Worm (Caenorhabditis elegans) whole organism, L4 larva: Measurements from ENCODE around the gene syx-16.

Experiments
- D1046.2 ChIP-seq: fragments of 200-800 bp; sonication (Bioruptor generic); IDR thresholded peaks from 2 replicates; pipeline ENCODE4 v1.3.6; 2022; ENCODE audit warnings: missing genetic modification characterization, missing compliant biosample characterization
- F10B5.3 ChIP-seq: sonication (generic microtip); optimal IDR thresholded peaks from 2 replicates; lab custom pipeline; 2016; ENCODE audit warnings: mild to moderate bottlenecking, missing genetic modification characterization, missing compliant biosample characterization
- F37D6.2 ChIP-seq: sonication (generic microtip); optimal IDR thresholded peaks from 2 replicates; lab custom pipeline; 2016; ENCODE audit warnings: mild to moderate bottlenecking, missing genetic modification characterization, missing compliant biosample characterization
- F44E2.7 ChIP-seq: fragments of 200-800 bp; sonication (Bioruptor generic); IDR thresholded peaks from 2 replicates; pipeline ENCODE4 v2.1.2; 2022; ENCODE audit warnings: missing genetic modification characterization, missing compliant biosample characterization
- Y105C5A.15 ChIP-seq: fragments of 200-800 bp; sonication (Bioruptor generic); IDR thresholded peaks from 2 replicates; pipeline ENCODE4 v1.3.6; 2022; ENCODE audit warnings: missing genetic modification characterization, missing compliant biosample characterization
- Y48G9A.11 ChIP-seq: fragments of 200-800 bp; sonication (Bioruptor generic); IDR thresholded peaks from 2 replicates; pipeline ENCODE4 v1.3.6; 2022; ENCODE audit warnings: missing genetic modification reagents, missing genetic modification characterization, missing compliant biosample characterization
- Y75B8A.6 ChIP-seq: fragments of 200-800 bp; sonication (Bioruptor generic); IDR thresholded peaks from 2 replicates; pipeline ENCODE4 v1.3.6; 2022; ENCODE audit warnings: missing genetic modification reagents, missing genetic modification characterization, missing compliant biosample characterization
- aly-2 ChIP-seq: sonication (generic microtip); optimal IDR thresholded peaks from 2 replicates; lab custom pipeline; 2018; ENCODE audit warnings: missing biosample characterization, missing genetic modification characterization
- ama-1 ChIP-seq: fragments of 150-350 bp; optimal IDR thresholded peaks from 2 replicates; lab custom pipeline; 2014; ENCODE audit warnings: inconsistent platforms, mixed read lengths
- ceh-44 ChIP-seq: fragments of 200-800 bp; sonication (Bioruptor generic); IDR thresholded peaks from 2 replicates; pipeline ENCODE4 v1.3.6; 2022; ENCODE audit warnings: missing genetic modification reagents, missing genetic modification characterization, missing compliant biosample characterization
- ceh-82 ChIP-seq: sonication (generic microtip); optimal IDR thresholded peaks from 2 replicates; lab custom pipeline; 2017; ENCODE audit warnings: missing biosample characterization, missing genetic modification characterization
- cey-2 ChIP-seq: sonication (generic microtip); optimal IDR thresholded peaks from 3 replicates; lab custom pipeline; 2017; ENCODE audit warnings: missing genetic modification characterization, mild to moderate bottlenecking, missing compliant biosample characterization, antibody characterized with exemption, borderline replicate concordance; ENCODE audit not compliant: insufficient read depth
- daf-12 ChIP-seq: fragments of 150-350 bp; optimal IDR thresholded peaks from 2 replicates; lab custom pipeline; 2014; ENCODE audit warnings: missing biosample characterization, missing genetic modification reagents, missing genetic modification characterization
- daf-19 ChIP-seq: fragments of 200-800 bp; sonication (Bioruptor generic); conservative IDR thresholded peaks from 2 replicates; pipeline ENCODE4 v1.3.6; 2022; ENCODE audit warnings: missing genetic modification characterization, missing compliant biosample characterization
- daf-8 ChIP-seq: fragments of 200-800 bp; sonication (Bioruptor generic); IDR thresholded peaks from 2 replicates; pipeline ENCODE4 v1.3.6; 2022; ENCODE audit warnings: missing genetic modification characterization, missing compliant biosample characterization
- dmd-6 ChIP-seq: fragments of 200-800 bp; sonication (Bioruptor generic); IDR thresholded peaks from 2 replicates; pipeline ENCODE4 v1.3.6; 2022; ENCODE audit warnings: missing genetic modification reagents, missing genetic modification characterization, missing compliant biosample characterization
- dmd-8 ChIP-seq: fragments of 200-800 bp; sonication (Bioruptor generic); IDR thresholded peaks from 2 replicates; pipeline ENCODE4 v1.3.6; 2022; ENCODE audit warnings: missing genetic modification characterization, missing compliant biosample characterization
- dmd-9 ChIP-seq: fragments of 200-800 bp; sonication (Bioruptor generic); IDR thresholded peaks from 2 replicates; pipeline ENCODE4 v1.3.6; 2022; ENCODE audit warnings: missing genetic modification reagents, missing genetic modification characterization, missing compliant biosample characterization
- dve-1 ChIP-seq: sonication (generic microtip); optimal IDR thresholded peaks from 2 replicates; lab custom pipeline; 2017; ENCODE audit warnings: antibody characterized with exemption, mild to moderate bottlenecking, missing genetic modification characterization, missing compliant biosample characterization; ENCODE audit not compliant: insufficient read depth
- egl-27 ChIP-seq: sonication (generic microtip); optimal IDR thresholded peaks from 3 replicates; lab custom pipeline; 2017; ENCODE audit warnings: missing biosample characterization, missing genetic modification reagents, missing genetic modification characterization
- fos-1 ChIP-seq: fragments of 150-350 bp; optimal IDR thresholded peaks from 2 replicates; lab custom pipeline; 2014; ENCODE audit warnings: missing biosample characterization, missing genetic modification characterization
- hlh-30 ChIP-seq: sonication (generic microtip); optimal IDR thresholded peaks from 2 replicates; lab custom pipeline; 2017; ENCODE audit warnings: antibody characterized with exemption, mild to moderate bottlenecking, missing genetic modification characterization, missing compliant biosample characterization; ENCODE audit not compliant: insufficient read depth
- hmg-1.1 ChIP-seq: fragments of 200-800 bp; sonication (Bioruptor generic); IDR thresholded peaks from 2 replicates; pipeline ENCODE4 v1.3.6; 2022; ENCODE audit warnings: missing genetic modification reagents, missing genetic modification characterization, missing compliant biosample characterization
- lin-1 ChIP-seq: fragments of 200-800 bp; sonication (Bioruptor generic); IDR thresholded peaks from 2 replicates; pipeline ENCODE4 v1.3.6; 2022; ENCODE audit warnings: missing genetic modification reagents, missing genetic modification characterization, missing compliant biosample characterization
- lin-29 ChIP-seq: fragments of 200-800 bp; sonication (Bioruptor generic); IDR thresholded peaks from 2 replicates; pipeline ENCODE4 v1.3.6; 2022; ENCODE audit warnings: missing genetic modification reagents, missing genetic modification characterization, missing compliant biosample characterization
- lin-38 ChIP-seq: fragments of 200-800 bp; sonication (Bioruptor generic); IDR thresholded peaks from 2 replicates; pipeline ENCODE4 v1.3.6; 2022; ENCODE audit warnings: missing genetic modification reagents, missing genetic modification characterization, missing compliant biosample characterization
- lir-3 ChIP-seq: sonication (generic microtip); optimal IDR thresholded peaks from 2 replicates; lab custom pipeline; 2016; ENCODE audit warnings: mild to moderate bottlenecking, missing genetic modification characterization, missing compliant biosample characterization
- madf-9 ChIP-seq: fragments of 200-800 bp; sonication (Bioruptor generic); conservative IDR thresholded peaks from 2 replicates; pipeline ENCODE4 v1.3.6; 2022; ENCODE audit warnings: missing genetic modification reagents, missing genetic modification characterization, missing compliant biosample characterization
- mes-2 ChIP-seq: sonication (generic microtip); optimal IDR thresholded peaks from 2 replicates; lab custom pipeline; 2016; ENCODE audit warnings: missing genotype, mild to moderate bottlenecking, missing genetic modification characterization, missing compliant biosample characterization; ENCODE audit not compliant: poor library complexity, severe bottlenecking
- nhr-102 ChIP-seq: sonication (generic microtip); optimal IDR thresholded peaks from 2 replicates; lab custom pipeline; 2016; ENCODE audit warnings: mild to moderate bottlenecking, missing genetic modification characterization, moderate library complexity, missing compliant biosample characterization
- nhr-25 ChIP-seq: sonication (generic microtip); optimal IDR thresholded peaks from 2 replicates; lab custom pipeline; 2017; ENCODE audit warnings: missing genetic modification characterization, mild to moderate bottlenecking, missing compliant biosample characterization, antibody characterized with exemption, moderate library complexity, borderline replicate concordance; ENCODE audit not compliant: insufficient read depth
- nhr-42 ChIP-seq: fragments of 200-800 bp; sonication (Bioruptor generic); IDR thresholded peaks from 2 replicates; pipeline ENCODE4 v1.3.6; 2022; ENCODE audit warnings: missing genetic modification characterization, missing compliant biosample characterization
- nhr-48 ChIP-seq: sonication (generic microtip); optimal IDR thresholded peaks from 2 replicates; lab custom pipeline; 2016; ENCODE audit warnings: mild to moderate bottlenecking, missing genetic modification characterization, missing compliant biosample characterization
- nhr-6 ChIP-seq: fragments of 150-350 bp; optimal IDR thresholded peaks from 2 replicates; lab custom pipeline; 2014; ENCODE audit warnings: missing biosample characterization, missing genetic modification characterization
- nhr-76 ChIP-seq: fragments of 150-350 bp; optimal IDR thresholded peaks from 2 replicates; lab custom pipeline; 2014; ENCODE audit warnings: missing biosample characterization, missing genetic modification characterization
- nhr-77 ChIP-seq: fragments of 150-350 bp; optimal IDR thresholded peaks from 2 replicates; lab custom pipeline; 2014; ENCODE audit warnings: missing biosample characterization, missing genetic modification characterization
- pha-4 ChIP-seq, 2 experiments: fragments of 150-350 bp in 1 of 2; fragments of 200-800 bp in 1 of 2; sonication (Bioruptor generic) in 1 of 2; IDR thresholded peaks in 1 of 2; optimal IDR thresholded peaks in 1 of 2; 2 replicates each; pipeline versions ENCODE4 v1.3.6 to Lab custom; 2014 to 2022; ENCODE audit warnings: missing genetic modification characterization in 2 of 2, missing genetic modification reagents in 2 of 2, missing biosample characterization in 1 of 2, missing compliant biosample characterization in 1 of 2
- pqm-1 ChIP-seq: sonication (generic microtip); optimal IDR thresholded peaks from 2 replicates; lab custom pipeline; 2017; ENCODE audit warnings: missing biosample characterization, missing genetic modification characterization
- rbr-2 ChIP-seq: sonication (generic microtip); optimal IDR thresholded peaks from 2 replicates; lab custom pipeline; 2016; ENCODE audit warnings: missing genotype, missing genetic modification characterization, missing compliant biosample characterization
- saeg-2 ChIP-seq: fragments of 200-800 bp; sonication (Bioruptor generic); IDR thresholded peaks from 2 replicates; pipeline ENCODE4 v1.3.6; 2022; ENCODE audit warnings: missing genetic modification reagents, missing genetic modification characterization, missing compliant biosample characterization
- sdz-12 ChIP-seq: fragments of 200-800 bp; sonication (Bioruptor generic); optimal IDR thresholded peaks from 2 replicates; lab custom pipeline; 2018; ENCODE audit warnings: mild to moderate bottlenecking, missing genetic modification characterization, missing compliant biosample characterization
- snpc-1.2 ChIP-seq: fragments of 200-800 bp; sonication (Bioruptor generic); IDR thresholded peaks from 2 replicates; pipeline ENCODE4 v1.3.6; 2022; ENCODE audit warnings: missing genetic modification reagents, missing genetic modification characterization, missing compliant biosample characterization
- snpc-4 ChIP-seq: fragments of 150-350 bp; optimal IDR thresholded peaks from 2 replicates; lab custom pipeline; 2014; ENCODE audit warnings: missing biosample characterization, missing genetic modification characterization
- tra-1 ChIP-seq: fragments of 200-800 bp; sonication (Bioruptor generic); IDR thresholded peaks from 2 replicates; pipeline ENCODE4 v1.3.6; 2022; ENCODE audit warnings: missing genetic modification reagents, missing genetic modification characterization, missing compliant biosample characterization
- unc-39 ChIP-seq: sonication (generic microtip); optimal IDR thresholded peaks from 2 replicates; lab custom pipeline; 2017; ENCODE audit warnings: missing biosample characterization, missing genetic modification characterization
- zag-1 ChIP-seq: fragments of 150-350 bp; optimal IDR thresholded peaks from 2 replicates; lab custom pipeline; 2014; ENCODE audit warnings: missing biosample characterization, missing genetic modification characterization
- zfp-2 ChIP-seq: sonication (generic microtip); optimal IDR thresholded peaks from 2 replicates; lab custom pipeline; 2016; ENCODE audit warnings: mild to moderate bottlenecking, missing genetic modification characterization, missing compliant biosample characterization
- ztf-11 ChIP-seq: fragments of 150-350 bp; optimal IDR thresholded peaks from 2 replicates; lab custom pipeline; 2014; ENCODE audit warnings: missing biosample characterization, missing genetic modification characterization
- ztf-7 ChIP-seq: fragments of 150-350 bp; optimal IDR thresholded peaks from 2 replicates; lab custom pipeline; 2014; ENCODE audit warnings: missing biosample characterization, missing genetic modification characterization

syx-16 gene

DNA sequence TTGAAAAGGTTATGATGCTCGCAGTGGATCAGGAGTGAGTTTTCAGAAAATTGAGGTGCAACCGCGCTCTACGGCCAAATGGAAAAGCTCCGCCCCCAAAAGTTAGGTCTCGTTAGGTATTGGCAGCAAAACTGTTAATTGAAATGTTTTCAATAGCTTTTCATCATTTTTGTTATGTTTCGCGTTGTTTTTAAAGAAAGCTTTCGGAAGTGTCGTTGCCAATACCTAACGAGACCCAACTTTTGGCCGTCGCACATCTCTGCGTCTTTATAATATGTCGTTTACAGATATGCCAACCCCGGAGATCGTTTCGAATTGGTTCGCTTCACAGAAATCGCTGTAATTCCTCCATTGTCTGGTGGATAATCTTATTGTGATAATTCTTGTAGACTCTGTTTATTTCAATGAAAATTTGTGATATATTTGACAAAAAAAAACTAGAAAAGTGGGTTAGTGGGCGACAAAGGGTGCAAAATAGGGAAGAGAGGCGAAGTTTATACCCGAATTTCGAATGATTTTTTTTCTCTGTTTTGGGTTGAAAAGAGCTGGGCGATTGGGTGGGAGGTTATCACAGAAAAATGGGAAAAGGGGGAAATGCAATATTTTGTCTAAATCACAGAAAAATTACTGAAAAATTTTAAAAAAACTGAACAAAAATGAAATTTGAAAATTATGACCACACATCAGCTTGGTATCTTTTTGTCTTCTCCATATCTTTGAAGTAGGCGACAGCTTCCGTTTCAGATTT lies 12.4 kb downstream of the syx-16 start:
- TF ChIP-seq madf-9 (GFP tag; lab: Robert Waterston, UW) (peak; percentile 61), pha-4 (GFP tag; IDR thresholded peaks at IDR 0.05; lab: Robert Waterston, UW) (no peak; the same call in none of the 2 replicates), pha-4 (tag; optimal IDR thresholded peaks at IDR 0.05; lab: Kevin White, UChicago) (no peak), lin-1 (GFP tag; lab: Robert Waterston, UW) (no peak; the same call in 1 of the 2 replicates), D1046.2 (no peak), nhr-42 (0 out of 2 replicates have a peak, but pooled peaks have one; percentile 4), Y105C5A.15 (no peak), F44E2.7 (GFP tag; lab: Robert Waterston, UW) (no peak), snpc-4 (no peak), nhr-48 (tag; lab: Kevin White, UChicago) (peak; percentile 61), dmd-8 (GFP tag; lab: Robert Waterston, UW) (no peak), F37D6.2 (tag; lab: Kevin White, UChicago) (no peak), nhr-25 (tag; lab: Kevin White, UChicago) (peak; percentile 27), ama-1 (peak; percentile 55), dmd-9 (GFP tag; lab: Robert Waterston, UW) (no peak), ceh-44 (no peak), ceh-82 (tag; lab: Kevin White, UChicago) (no peak), daf-12 (tag; lab: Kevin White, UChicago) (no peak), sdz-12 (GFP tag; lab: Kevin White, UChicago) (no peak), rbr-2 (peak; percentile 14), lin-29 (GFP tag; lab: Robert Waterston, UW) (no peak), hlh-30 (tag; lab: Kevin White, UChicago) (no peak), mes-2 (tag; lab: Kevin White, UChicago) (no peak), daf-8 (GFP tag; lab: Robert Waterston, UW) (no peak), zfp-2 (tag; lab: Kevin White, UChicago) (no peak), hmg-1.1 (GFP tag; lab: Robert Waterston, UW) (peak; percentile 29; the same call in 1 of the 2 replicates), zag-1 (no peak), nhr-102 (peak; percentile 83), F10B5.3 (tag; lab: Kevin White, UChicago) (no peak), fos-1 (no peak), egl-27 (no peak), aly-2 (tag; lab: Kevin White, UChicago) (no peak), Y75B8A.6 (no peak; the same call in 1 of the 2 replicates), ztf-11 (tag; lab: Kevin White, UChicago) (no peak), snpc-1.2 (GFP tag; lab: Robert Waterston, UW) (no peak), tra-1 (GFP tag; lab: Robert Waterston, UW) (no peak), Y48G9A.11 (GFP tag; lab: Robert Waterston, UW) (0 out of 2 replicates have a peak, but pooled peaks have one; percentile 30), lin-38 (GFP tag; lab: Robert Waterston, UW) (peak; percentile 80), dmd-6 (GFP tag; lab: Robert Waterston, UW) (peak; percentile 57), nhr-6 (peak; percentile 38), lir-3 (tag; lab: Kevin White, UChicago) (no peak), unc-39 (tag; lab: Kevin White, UChicago) (no peak), nhr-77 (tag; lab: Kevin White, UChicago) (peak; percentile 0), saeg-2 (GFP tag; lab: Robert Waterston, UW) (no peak), cey-2 (tag; lab: Kevin White, UChicago) (no peak), dve-1 (tag; lab: Kevin White, UChicago) (peak; percentile 61), daf-19 (0 out of 2 replicates have a peak, but pooled peaks have one; percentile 25), nhr-76 (tag; lab: Kevin White, UChicago) (no peak), ztf-7 (tag; lab: Kevin White, UChicago) (no peak), pqm-1 (tag; lab: Kevin White, UChicago) (no peak)
